Worm (Caenorhabditis elegans): ENCODE data around the gene fbxb-3.
A peak's percentile ranks its signal among the peaks of the same experiment; 100 is the strongest.

DNA sequence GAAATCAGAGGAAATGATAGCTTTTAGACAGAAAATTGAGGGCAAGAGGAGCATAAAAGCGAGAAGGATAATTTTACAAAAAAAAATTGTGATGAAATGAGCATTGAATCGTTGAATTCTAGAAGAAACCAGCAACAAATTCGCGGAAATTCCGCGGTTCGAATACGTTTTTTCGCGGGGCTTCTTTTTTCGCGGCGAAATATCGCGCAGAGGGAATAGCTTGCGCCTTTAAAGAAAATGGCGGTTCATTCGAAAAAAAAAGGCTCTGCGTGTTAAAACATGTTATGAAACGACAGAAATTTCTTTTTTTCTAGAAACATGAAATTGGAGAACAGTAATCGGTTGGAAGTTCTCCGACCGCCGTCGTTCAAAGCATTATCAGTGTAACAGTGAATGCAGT is 16.3 kb upstream of the fbxb-3 start:
- peak; percentile 13 for TF ChIP-seq lsy-12 (tag; optimal IDR thresholded peaks at IDR 0.05)
- TF ChIP-seq nhr-237 (tag; optimal IDR thresholded peaks at IDR 0.05), result no peak
- TF ChIP-seq elt-2 (tag; optimal IDR thresholded peaks at IDR 0.05), result no peak
- TF ChIP-seq ztf-4 (tag; optimal IDR thresholded peaks at IDR 0.05), result no peak
- no peak for TF ChIP-seq mdl-1 (tag; optimal IDR thresholded peaks at IDR 0.05)

Measured in whole organism, L3 larva.